Worm (Caenorhabditis elegans) whole organism, L4 larva: ENCODE measurements around the gene F09F7.5.

ENCODE experiments used
- D1046.2 ChIP-seq: fragments of 200-800 bp; sonication (Bioruptor generic); IDR thresholded peaks from 2 replicates; pipeline ENCODE4 v1.3.6; 2022; ENCODE audit warnings: missing genetic modification characterization, missing compliant biosample characterization
- T20F7.1 ChIP-seq: fragments of 200-800 bp; sonication (Bioruptor generic); optimal IDR thresholded peaks from 2 replicates; lab custom pipeline; 2018; ENCODE audit warnings: mild to moderate bottlenecking, missing genetic modification characterization, missing compliant biosample characterization
- Y105C5A.15 ChIP-seq: fragments of 200-800 bp; sonication (Bioruptor generic); IDR thresholded peaks from 2 replicates; pipeline ENCODE4 v1.3.6; 2022; ENCODE audit warnings: missing genetic modification characterization, missing compliant biosample characterization
- ZK546.5 ChIP-seq, 2 experiments: sonication (generic microtip); optimal IDR thresholded peaks; 2 replicates each; lab custom pipeline; 2017; ENCODE audit warnings: missing biosample characterization in 2 of 2, missing genetic modification characterization in 2 of 2
- aha-1 ChIP-seq: fragments of 150-350 bp; peaks from one replicate; lab custom pipeline; 2014; ENCODE audit warnings: missing biosample characterization, missing genetic modification characterization
- aly-2 ChIP-seq: sonication (generic microtip); optimal IDR thresholded peaks from 2 replicates; lab custom pipeline; 2018; ENCODE audit warnings: missing biosample characterization, missing genetic modification characterization
- ama-1 ChIP-seq: fragments of 150-350 bp; optimal IDR thresholded peaks from 2 replicates; lab custom pipeline; 2014; ENCODE audit warnings: inconsistent platforms, mixed read lengths
- attf-4 ChIP-seq: sonication (generic microtip); optimal IDR thresholded peaks from 3 replicates; lab custom pipeline; 2017; ENCODE audit warnings: missing biosample characterization, missing genetic modification characterization
- ceh-20 ChIP-seq: fragments of 200-800 bp; sonication (Bioruptor generic); IDR thresholded peaks from 2 replicates; pipeline ENCODE4 v1.3.6; 2022; ENCODE audit warnings: missing genetic modification reagents, missing genetic modification characterization, missing compliant biosample characterization
- ceh-28 ChIP-seq: fragments of 150-350 bp; optimal IDR thresholded peaks from 2 replicates; lab custom pipeline; 2014; ENCODE audit warnings: missing biosample characterization, missing genetic modification reagents, missing genetic modification characterization
- ceh-32 ChIP-seq: sonication (generic microtip); optimal IDR thresholded peaks from 2 replicates; lab custom pipeline; 2016; ENCODE audit warnings: mild to moderate bottlenecking, missing genetic modification characterization, missing compliant biosample characterization; ENCODE audit not compliant: poor library complexity
- ceh-44 ChIP-seq: fragments of 200-800 bp; sonication (Bioruptor generic); IDR thresholded peaks from 2 replicates; pipeline ENCODE4 v1.3.6; 2022; ENCODE audit warnings: missing genetic modification reagents, missing genetic modification characterization, missing compliant biosample characterization
- ceh-82 ChIP-seq: sonication (generic microtip); optimal IDR thresholded peaks from 2 replicates; lab custom pipeline; 2017; ENCODE audit warnings: missing biosample characterization, missing genetic modification characterization
- ces-1 ChIP-seq: fragments of 150-350 bp; sonication (generic microtip); optimal IDR thresholded peaks from 4 replicates; lab custom pipeline; 2014; ENCODE audit warnings: missing biosample characterization, missing genetic modification reagents, missing genetic modification characterization
- cey-2 ChIP-seq: sonication (generic microtip); optimal IDR thresholded peaks from 3 replicates; lab custom pipeline; 2017; ENCODE audit warnings: missing genetic modification characterization, mild to moderate bottlenecking, missing compliant biosample characterization, antibody characterized with exemption, borderline replicate concordance; ENCODE audit not compliant: insufficient read depth
- dmd-6 ChIP-seq: fragments of 200-800 bp; sonication (Bioruptor generic); IDR thresholded peaks from 2 replicates; pipeline ENCODE4 v1.3.6; 2022; ENCODE audit warnings: missing genetic modification reagents, missing genetic modification characterization, missing compliant biosample characterization
- dmd-8 ChIP-seq: fragments of 200-800 bp; sonication (Bioruptor generic); IDR thresholded peaks from 2 replicates; pipeline ENCODE4 v1.3.6; 2022; ENCODE audit warnings: missing genetic modification characterization, missing compliant biosample characterization
- dve-1 ChIP-seq: sonication (generic microtip); optimal IDR thresholded peaks from 2 replicates; lab custom pipeline; 2017; ENCODE audit warnings: antibody characterized with exemption, mild to moderate bottlenecking, missing genetic modification characterization, missing compliant biosample characterization; ENCODE audit not compliant: insufficient read depth
- egl-27 ChIP-seq: sonication (generic microtip); optimal IDR thresholded peaks from 3 replicates; lab custom pipeline; 2017; ENCODE audit warnings: missing biosample characterization, missing genetic modification reagents, missing genetic modification characterization
- fkh-10 ChIP-seq: fragments of 150-350 bp; optimal IDR thresholded peaks from 2 replicates; lab custom pipeline; 2014; ENCODE audit warnings: missing biosample characterization, missing genetic modification reagents, missing genetic modification characterization
- fos-1 ChIP-seq: fragments of 150-350 bp; optimal IDR thresholded peaks from 2 replicates; lab custom pipeline; 2014; ENCODE audit warnings: missing biosample characterization, missing genetic modification characterization
- gei-8 ChIP-seq: fragments of 200-800 bp; sonication (Bioruptor generic); optimal IDR thresholded peaks from 2 replicates; lab custom pipeline; 2018; ENCODE audit warnings: mild to moderate bottlenecking, missing genetic modification characterization, missing compliant biosample characterization
- hlh-11 ChIP-seq: fragments of 200-800 bp; sonication (Bioruptor generic); optimal IDR thresholded peaks from 2 replicates; lab custom pipeline; 2018; ENCODE audit warnings: mild to moderate bottlenecking, missing genetic modification characterization, missing compliant biosample characterization
- hlh-30 ChIP-seq: sonication (generic microtip); optimal IDR thresholded peaks from 2 replicates; lab custom pipeline; 2017; ENCODE audit warnings: antibody characterized with exemption, mild to moderate bottlenecking, missing genetic modification characterization, missing compliant biosample characterization; ENCODE audit not compliant: insufficient read depth
- lin-29 ChIP-seq: fragments of 200-800 bp; sonication (Bioruptor generic); IDR thresholded peaks from 2 replicates; pipeline ENCODE4 v1.3.6; 2022; ENCODE audit warnings: missing genetic modification reagents, missing genetic modification characterization, missing compliant biosample characterization
- lin-38 ChIP-seq: fragments of 200-800 bp; sonication (Bioruptor generic); IDR thresholded peaks from 2 replicates; pipeline ENCODE4 v1.3.6; 2022; ENCODE audit warnings: missing genetic modification reagents, missing genetic modification characterization, missing compliant biosample characterization
- nhr-11 ChIP-seq: fragments of 150-350 bp; optimal IDR thresholded peaks from 2 replicates; lab custom pipeline; 2014; ENCODE audit warnings: missing biosample characterization, missing genetic modification characterization
- nhr-41 ChIP-seq: fragments of 200-800 bp; sonication (Bioruptor generic); IDR thresholded peaks from 2 replicates; pipeline ENCODE4 v1.3.6; 2022; ENCODE audit warnings: missing genetic modification reagents, missing genetic modification characterization, missing compliant biosample characterization
- nhr-48 ChIP-seq: sonication (generic microtip); optimal IDR thresholded peaks from 2 replicates; lab custom pipeline; 2016; ENCODE audit warnings: mild to moderate bottlenecking, missing genetic modification characterization, missing compliant biosample characterization
- nhr-6 ChIP-seq: fragments of 150-350 bp; optimal IDR thresholded peaks from 2 replicates; lab custom pipeline; 2014; ENCODE audit warnings: missing biosample characterization, missing genetic modification characterization
- nhr-76 ChIP-seq: fragments of 150-350 bp; optimal IDR thresholded peaks from 2 replicates; lab custom pipeline; 2014; ENCODE audit warnings: missing biosample characterization, missing genetic modification characterization
- nhr-77 ChIP-seq: fragments of 150-350 bp; optimal IDR thresholded peaks from 2 replicates; lab custom pipeline; 2014; ENCODE audit warnings: missing biosample characterization, missing genetic modification characterization
- rbr-2 ChIP-seq: sonication (generic microtip); optimal IDR thresholded peaks from 2 replicates; lab custom pipeline; 2016; ENCODE audit warnings: missing genotype, missing genetic modification characterization, missing compliant biosample characterization
- saeg-2 ChIP-seq: fragments of 200-800 bp; sonication (Bioruptor generic); IDR thresholded peaks from 2 replicates; pipeline ENCODE4 v1.3.6; 2022; ENCODE audit warnings: missing genetic modification reagents, missing genetic modification characterization, missing compliant biosample characterization
- sdz-12 ChIP-seq: fragments of 200-800 bp; sonication (Bioruptor generic); optimal IDR thresholded peaks from 2 replicates; lab custom pipeline; 2018; ENCODE audit warnings: mild to moderate bottlenecking, missing genetic modification characterization, missing compliant biosample characterization
- snpc-1.2 ChIP-seq: fragments of 200-800 bp; sonication (Bioruptor generic); IDR thresholded peaks from 2 replicates; pipeline ENCODE4 v1.3.6; 2022; ENCODE audit warnings: missing genetic modification reagents, missing genetic modification characterization, missing compliant biosample characterization
- spr-1 ChIP-seq: sonication (generic microtip); optimal IDR thresholded peaks from 2 replicates; lab custom pipeline; 2016; ENCODE audit warnings: mild to moderate bottlenecking, missing genetic modification characterization, missing compliant biosample characterization
- tag-97 ChIP-seq: fragments of 200-800 bp; sonication (Bioruptor generic); IDR thresholded peaks from 2 replicates; pipeline ENCODE4 v1.3.6; 2022; ENCODE audit warnings: missing genetic modification characterization, missing compliant biosample characterization
- tra-1 ChIP-seq: fragments of 200-800 bp; sonication (Bioruptor generic); IDR thresholded peaks from 2 replicates; pipeline ENCODE4 v1.3.6; 2022; ENCODE audit warnings: missing genetic modification reagents, missing genetic modification characterization, missing compliant biosample characterization
- unc-130 ChIP-seq: sonication (generic microtip); optimal IDR thresholded peaks from 2 replicates; lab custom pipeline; 2016; ENCODE audit warnings: missing genetic modification reagents, missing genetic modification characterization, missing compliant biosample characterization
- unc-39 ChIP-seq: sonication (generic microtip); optimal IDR thresholded peaks from 2 replicates; lab custom pipeline; 2017; ENCODE audit warnings: missing biosample characterization, missing genetic modification characterization
- zag-1 ChIP-seq: fragments of 150-350 bp; optimal IDR thresholded peaks from 2 replicates; lab custom pipeline; 2014; ENCODE audit warnings: missing biosample characterization, missing genetic modification characterization
- zfp-2 ChIP-seq: sonication (generic microtip); optimal IDR thresholded peaks from 2 replicates; lab custom pipeline; 2016; ENCODE audit warnings: mild to moderate bottlenecking, missing genetic modification characterization, missing compliant biosample characterization
- ztf-11 ChIP-seq: fragments of 150-350 bp; optimal IDR thresholded peaks from 2 replicates; lab custom pipeline; 2014; ENCODE audit warnings: missing biosample characterization, missing genetic modification characterization

Gene F09F7.5

ce11 chrIII:5517423-5517822 lies 29.4 kb upstream of the F09F7.5 start, which contains the start of gene nekl-4:
Gene nekl-4 (minus strand): TSS chrIII:5517523.
- TF ChIP-seq aha-1 (tag; lab: Kevin White, UChicago) (peak; percentile 50), fkh-10 (GFP tag; lab: Kevin White, UChicago) (no peak)

- TF ChIP-seq aly-2 (tag; lab: Kevin White, UChicago): no peak
- TF ChIP-seq tag-97 (GFP tag; lab: Robert Waterston, UW): no peak
- no peak for TF ChIP-seq T20F7.1 (GFP tag; lab: Kevin White, UChicago)
- TF ChIP-seq nhr-48 (tag; lab: Kevin White, UChicago): no peak
- TF ChIP-seq ceh-44 (GFP tag; lab: Robert Waterston, UW): no peak
- TF ChIP-seq cey-2 (tag; lab: Kevin White, UChicago): no peak
- TF ChIP-seq spr-1 (tag; lab: Kevin White, UChicago): no peak
- no peak for TF ChIP-seq dmd-8
- TF ChIP-seq fos-1 (tag; lab: Kevin White, UChicago): no peak
- no peak for TF ChIP-seq unc-39 (tag; lab: Kevin White, UChicago)
- no peak for TF ChIP-seq ces-1 (GFP tag; lab: Kevin White, UChicago)
- no peak for TF ChIP-seq rbr-2 (tag; lab: Kevin White, UChicago)
- no peak for TF ChIP-seq nhr-76 (tag; lab: Kevin White, UChicago)
- TF ChIP-seq attf-4 (tag; lab: Kevin White, UChicago): no peak
- no peak for TF ChIP-seq sdz-12 (GFP tag; lab: Kevin White, UChicago)
- no peak for TF ChIP-seq lin-29
- no peak for TF ChIP-seq D1046.2
These were observed 24.9 kb upstream of the F09F7.5 start, which contains the start of gene D1044.4 for ce11 chrIII:5521930-5522329. Gene D1044.4 (minus strand): TSS chrIII:5522030.

- no peak for TF ChIP-seq ZK546.5 (tag; optimal IDR thresholded peaks at IDR 0.05; lab: Kevin White, UChicago)
- TF ChIP-seq ztf-11 (tag; lab: Kevin White, UChicago): no peak
- no peak for TF ChIP-seq ceh-32 (tag; lab: Kevin White, UChicago)
- TF ChIP-seq rbr-2 (tag; lab: Kevin White, UChicago): no peak
These were observed 20.8 kb upstream of the F09F7.5 start, which contains the start of gene dex-1 for ce11 chrIII:5525973-5526372. Gene dex-1 (plus strand): TSS chrIII:5526104.

- TF ChIP-seq ceh-32 (tag; lab: Kevin White, UChicago) (no peak), hlh-30 (tag; lab: Kevin White, UChicago) (no peak), unc-130 (GFP tag; lab: Kevin White, UChicago) (no peak), aha-1 (tag; lab: Kevin White, UChicago) (peak; percentile 11), ceh-20 (no peak), ceh-28 (tag; lab: Kevin White, UChicago) (no peak), egl-27 (tag; lab: Kevin White, UChicago) (no peak), nhr-6 (tag; lab: Kevin White, UChicago) (no peak), gei-8 (GFP tag; lab: Kevin White, UChicago) (peak; percentile 32), hlh-11 (tag; lab: Kevin White, UChicago) (peak; percentile 10)
These were observed 5.0 kb upstream of the F09F7.5 start for ce11 chrIII:5541777-5542176.

ce11 chrIII:5543050-5543449 lies 3.7 kb upstream of the F09F7.5 start, which contains the start of gene D1044.6:
Gene D1044.6 (minus strand): TSS chrIII:5543177.
- TF ChIP-seq nhr-77 (tag; lab: Kevin White, UChicago) (no peak), saeg-2 (no peak), nhr-41 (GFP tag; lab: Robert Waterston, UW) (no peak), lin-38 (GFP tag; lab: Robert Waterston, UW) (no peak), Y105C5A.15 (GFP tag; lab: Robert Waterston, UW) (no peak), ceh-82 (tag; lab: Kevin White, UChicago) (no peak), T20F7.1 (GFP tag; lab: Kevin White, UChicago) (no peak), dve-1 (tag; lab: Kevin White, UChicago) (no peak), snpc-1.2 (GFP tag; lab: Robert Waterston, UW) (no peak), nhr-11 (tag; lab: Kevin White, UChicago) (no peak), tra-1 (GFP tag; lab: Robert Waterston, UW) (no peak), nhr-6 (tag; lab: Kevin White, UChicago) (no peak), nhr-48 (tag; lab: Kevin White, UChicago) (no peak), dmd-6 (GFP tag; lab: Robert Waterston, UW) (no peak), zfp-2 (tag; lab: Kevin White, UChicago) (no peak), zag-1 (tag; lab: Kevin White, UChicago) (no peak), ama-1 (lab: Kevin White, UChicago) (no peak)
